Fruit fly (Drosophila melanogaster) whole organism, wandering third instar larva: ENCODE data around the gene CG17672.

Experiments used
- Abd-B ChIP-seq: fragments of >200 bp; optimal IDR thresholded peaks from 2 replicates; lab custom pipeline; 2017; ENCODE audit warnings: missing biosample characterization, missing genetic modification characterization
- CG32264 ChIP-seq: fragments of 200-800 bp; sonication (Bioruptor generic); optimal IDR thresholded peaks from 2 replicates; lab custom pipeline; 2016; ENCODE audit warnings: missing biosample characterization, missing genetic modification characterization
- CG9705 ChIP-seq: fragments of 200-800 bp; sonication (Bioruptor generic); optimal IDR thresholded peaks from 2 replicates; lab custom pipeline; 2018; ENCODE audit warnings: missing biosample characterization, mild to moderate bottlenecking, missing genetic modification characterization
- CrebA ChIP-seq: fragments of 200-800 bp; sonication (Bioruptor generic); optimal IDR thresholded peaks from 2 replicates; lab custom pipeline; 2016; ENCODE audit warnings: missing biosample characterization, mild to moderate bottlenecking, missing genetic modification characterization, borderline replicate concordance
- Dfd ChIP-seq: fragments of >200 bp; optimal IDR thresholded peaks from 2 replicates; lab custom pipeline; 2017; ENCODE audit warnings: missing biosample characterization, missing genetic modification characterization
- Dif ChIP-seq: fragments of 200-275, 200-300 bp; sonication (Bioruptor generic); optimal IDR thresholded peaks from 2 replicates; lab custom pipeline; 2018; ENCODE audit warnings: missing biosample characterization, missing genetic modification characterization; ENCODE audit not compliant: partially characterized antibody
- GATAd ChIP-seq: sonication (Bioruptor generic); optimal IDR thresholded peaks from 2 replicates; lab custom pipeline; 2016; ENCODE audit warnings: missing biosample characterization, missing genetic modification characterization
- HLH106 ChIP-seq: fragments of 200-800 bp; optimal IDR thresholded peaks from 3 replicates; lab custom pipeline; 2019; ENCODE audit warnings: missing biosample characterization, mild to moderate bottlenecking, missing genetic modification characterization, moderate library complexity
- Hnf4 ChIP-seq: fragments of 200-800 bp; sonication (Bioruptor generic); optimal IDR thresholded peaks from 2 replicates; lab custom pipeline; 2016; ENCODE audit warnings: missing biosample characterization, mild to moderate bottlenecking, missing genetic modification characterization
- Hr78 ChIP-seq: fragments of >200 bp; optimal IDR thresholded peaks from 2 replicates; lab custom pipeline; 2017; ENCODE audit warnings: missing biosample characterization, missing genetic modification characterization
- Hr83 ChIP-seq: fragments of 200-300 bp; sonication (Bioruptor generic); optimal IDR thresholded peaks from 2 replicates; lab custom pipeline; 2016; ENCODE audit warnings: missing biosample characterization, mild to moderate bottlenecking, missing genetic modification characterization, moderate library complexity; ENCODE audit not compliant: poor library complexity, severe bottlenecking
- Jra ChIP-seq: sonication (Bioruptor generic); optimal IDR thresholded peaks from 2 replicates; lab custom pipeline; 2016; ENCODE audit warnings: missing biosample characterization, missing genetic modification characterization
- Mio ChIP-seq: sonication (Bioruptor generic); optimal IDR thresholded peaks from 2 replicates; lab custom pipeline; 2016; ENCODE audit warnings: missing biosample characterization, missing genetic modification characterization
- Myc ChIP-seq: fragments of >200 bp; optimal IDR thresholded peaks from 2 replicates; lab custom pipeline; 2017
- N ChIP-seq: fragments of >200 bp; optimal IDR thresholded peaks from 2 replicates; lab custom pipeline; 2018; ENCODE audit warnings: missing biosample characterization, missing external identifiers, missing genetic modification characterization
- OdsH ChIP-seq: fragments of 200-800 bp; sonication (Bioruptor generic); optimal IDR thresholded peaks from 2 replicates; lab custom pipeline; 2016; ENCODE audit warnings: missing biosample characterization, mild to moderate bottlenecking, missing genetic modification characterization
- Rel ChIP-seq, 2 experiments: fragments of 200-800 bp; sonication (Bioruptor generic) in 1 of 2; optimal IDR thresholded peaks; 2 replicates in 1 of 2; 3 replicates in 1 of 2; lab custom pipeline; 2016 to 2019; ENCODE audit warnings: mild to moderate bottlenecking in 2 of 2, missing biosample characterization in 2 of 2, missing genetic modification characterization in 2 of 2, moderate library complexity in 1 of 2
- Sp1 ChIP-seq: fragments of 200-800 bp; sonication (Bioruptor generic); optimal IDR thresholded peaks from 3 replicates; lab custom pipeline; 2019; ENCODE audit warnings: missing biosample characterization, mild to moderate bottlenecking, missing genetic modification characterization, moderate library complexity
- Vsx2 ChIP-seq: fragments of 200-300, 225-300 bp; sonication (Bioruptor generic); optimal IDR thresholded peaks from 2 replicates; lab custom pipeline; 2018; ENCODE audit warnings: missing biosample characterization, missing genetic modification characterization; ENCODE audit not compliant: partially characterized antibody
- br ChIP-seq: fragments of 200-800 bp; sonication (Bioruptor generic); optimal IDR thresholded peaks from 2 replicates; lab custom pipeline; 2016; ENCODE audit warnings: missing biosample characterization, missing genetic modification characterization
- brk ChIP-seq: fragments of 200-800 bp; sonication (Bioruptor generic); optimal IDR thresholded peaks from 2 replicates; lab custom pipeline; 2016; ENCODE audit warnings: missing biosample characterization, mild to moderate bottlenecking, missing genetic modification characterization
- dl ChIP-seq, 2 experiments: fragments of 175-275, 200-275 bp in 1 of 2; fragments of 200-275 bp in 1 of 2; sonication (Bioruptor generic); optimal IDR thresholded peaks; lab custom pipeline; 2018; ENCODE audit warnings: mild to moderate bottlenecking in 2 of 2, missing biosample characterization in 2 of 2, missing genetic modification characterization in 2 of 2, moderate library complexity in 2 of 2; ENCODE audit not compliant: partially characterized antibody in 2 of 2, insufficient read depth in 1 of 2
- dmrt93B ChIP-seq: fragments of 200-800 bp; sonication (Bioruptor generic); optimal IDR thresholded peaks from 2 replicates; lab custom pipeline; 2018; ENCODE audit warnings: missing biosample characterization, mild to moderate bottlenecking, missing genetic modification characterization
- dsf ChIP-seq: sonication (Bioruptor generic); optimal IDR thresholded peaks from 2 replicates; lab custom pipeline; 2016; ENCODE audit warnings: missing biosample characterization, missing genetic modification characterization, borderline replicate concordance
- ey ChIP-seq: fragments of 200-800 bp; sonication (Bioruptor generic); optimal IDR thresholded peaks from 2 replicates; lab custom pipeline; 2016; ENCODE audit warnings: missing biosample characterization, missing genetic modification characterization
- foxo ChIP-seq, 2 experiments: fragments of 200-800 bp; sonication (Bioruptor generic); optimal IDR thresholded peaks; 2 replicates in 1 of 2; 3 replicates in 1 of 2; lab custom pipeline; 2016 to 2017; ENCODE audit warnings: missing biosample characterization in 2 of 2, missing genetic modification characterization in 2 of 2
- fru ChIP-seq: fragments of 200-800 bp; sonication (Bioruptor generic); optimal IDR thresholded peaks from 3 replicates; lab custom pipeline; 2016; ENCODE audit warnings: missing biosample characterization, mild to moderate bottlenecking, missing genetic modification characterization
- h ChIP-seq: fragments of 200-800 bp; sonication (Bioruptor generic); optimal IDR thresholded peaks from 3 replicates; lab custom pipeline; 2016; ENCODE audit warnings: missing biosample characterization, mild to moderate bottlenecking, missing genetic modification characterization
- jim ChIP-seq: fragments of 175-275, 200-325 bp; sonication (Bioruptor generic); optimal IDR thresholded peaks from 2 replicates; lab custom pipeline; 2016; ENCODE audit warnings: missing biosample characterization, mild to moderate bottlenecking, missing genetic modification characterization
- lola ChIP-seq: fragments of >200 bp; optimal IDR thresholded peaks from 2 replicates; lab custom pipeline; 2017; ENCODE audit warnings: missing biosample characterization, missing genetic modification characterization
- pan ChIP-seq: fragments of >200 bp; optimal IDR thresholded peaks from 2 replicates; lab custom pipeline; 2017
- psq ChIP-seq: fragments of 200-800 bp; sonication (Bioruptor generic); optimal IDR thresholded peaks from 3 replicates; lab custom pipeline; 2017; ENCODE audit warnings: missing biosample characterization, mild to moderate bottlenecking, missing genetic modification characterization, moderate library complexity
- rgr ChIP-seq: fragments of 200-800 bp; sonication (Bioruptor generic); optimal IDR thresholded peaks from 3 replicates; lab custom pipeline; 2016; ENCODE audit warnings: missing biosample characterization, mild to moderate bottlenecking, missing genetic modification characterization
- sage ChIP-seq: fragments of 200-800 bp; sonication (Bioruptor generic); optimal IDR thresholded peaks from 2 replicates; lab custom pipeline; 2016; ENCODE audit warnings: missing biosample characterization, mild to moderate bottlenecking, missing genetic modification characterization
- sv ChIP-seq: fragments of 200-800 bp; sonication (Bioruptor generic); optimal IDR thresholded peaks from 3 replicates; lab custom pipeline; 2016; ENCODE audit warnings: missing biosample characterization, missing genetic modification characterization
- tai ChIP-seq: sonication (Bioruptor generic); optimal IDR thresholded peaks from 2 replicates; lab custom pipeline; 2016; ENCODE audit warnings: missing biosample characterization, missing genetic modification characterization
- usp ChIP-seq: fragments of >200 bp; optimal IDR thresholded peaks from 2 replicates; lab custom pipeline; 2017; ENCODE audit warnings: missing biosample characterization, missing genetic modification characterization
- woc ChIP-seq: sonication (Bioruptor generic); optimal IDR thresholded peaks from 2 replicates; lab custom pipeline; 2016; ENCODE audit warnings: missing biosample characterization, mild to moderate bottlenecking, missing genetic modification characterization

Gene CG17672

DNA sequence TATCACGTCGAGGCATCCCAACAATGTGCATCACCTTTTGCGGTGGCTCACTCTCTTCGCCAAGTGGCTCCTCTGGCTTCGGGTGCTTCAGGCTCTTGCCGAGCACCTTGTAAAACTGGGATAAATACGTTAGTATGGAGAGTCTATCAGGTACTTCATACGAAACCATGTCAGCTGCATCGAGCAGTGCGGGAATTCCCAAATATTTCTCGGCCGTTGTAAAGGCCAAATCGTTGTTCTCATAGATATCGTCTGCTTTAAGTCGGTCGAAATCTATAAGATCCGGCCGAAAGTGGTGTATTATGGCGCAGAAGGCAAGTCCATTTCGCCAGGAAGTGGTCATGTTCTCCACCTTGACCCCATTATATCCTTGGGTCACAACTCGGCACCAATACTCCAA is 14.1 kb upstream of the CG17672 start:
- TF ChIP-seq Dfd (GFP tag; lab: Kevin White, UChicago) = no peak
- TF ChIP-seq Rel (GFP tag; optimal IDR thresholded peaks at IDR 0.05; lab: Kevin White, UChicago) = no peak
- TF ChIP-seq Rel (tag; optimal IDR thresholded peaks at IDR 0.05; lab: Kevin White, UChicago) = peak; percentile 90

dm6 chr3L:13015195-13015822 is 13.5 kb upstream of the CG17672 start, which contains the start of gene MICAL-like:
Gene MICAL-like, minus strand, starts transcription at chr3L:13015332.
- peak; percentile 75 for TF ChIP-seq Jra (GFP tag; lab: Kevin White, UChicago)
- TF ChIP-seq rgr = peak; percentile 56
- TF ChIP-seq pan (lab: Kevin White, UChicago) = no peak
- TF ChIP-seq Vsx2 (GFP tag; lab: Kevin White, UChicago) = no peak
- no peak for TF ChIP-seq br (GFP tag; lab: Kevin White, UChicago)
- no peak for TF ChIP-seq Dif (GFP tag; lab: Kevin White, UChicago)
- TF ChIP-seq jim (GFP tag; lab: Kevin White, UChicago) = no peak
- TF ChIP-seq Abd-B = no peak
- no peak for TF ChIP-seq foxo (GFP tag; optimal IDR thresholded peaks at IDR 0.05; lab: Kevin White, UChicago)
- TF ChIP-seq HLH106 = peak; percentile 27
- TF ChIP-seq dsf = no peak
- TF ChIP-seq ey (GFP tag; lab: Kevin White, UChicago) = peak; percentile 8
- TF ChIP-seq sage (GFP tag; lab: Kevin White, UChicago) = no peak
- no peak for TF ChIP-seq lola (GFP tag; lab: Kevin White, UChicago)
- TF ChIP-seq fru (GFP tag; lab: Kevin White, UChicago) = no peak
- no peak for TF ChIP-seq Dfd (GFP tag; lab: Kevin White, UChicago)
- TF ChIP-seq psq = peak; percentile 33
- no peak for TF ChIP-seq Hr78 (GFP tag; lab: Kevin White, UChicago)
- no peak for TF ChIP-seq dl (GFP tag; optimal IDR thresholded peaks at IDR 0.05; lab: Kevin White, UChicago; ENCODE audit: insufficient read depth in 1 of 2, partially characterized antibody in 2 of 2)
- TF ChIP-seq N (GFP tag; lab: Kevin White, UChicago) = no peak
- TF ChIP-seq Sp1 (GFP tag; lab: Kevin White, UChicago) = no peak
- no peak for TF ChIP-seq sv (GFP tag; lab: Kevin White, UChicago)
- TF ChIP-seq Mio (GFP tag; lab: Kevin White, UChicago) = no peak
- no peak for TF ChIP-seq CG32264 (GFP tag; lab: Kevin White, UChicago)
- no peak for TF ChIP-seq usp (GFP tag; lab: Kevin White, UChicago)
- TF ChIP-seq brk (GFP tag; lab: Kevin White, UChicago) = peak; percentile 59
- TF ChIP-seq CG9705 (GFP tag; lab: Kevin White, UChicago) = no peak
- TF ChIP-seq dmrt93B (GFP tag; lab: Kevin White, UChicago) = no peak
- peak; percentile 61 for TF ChIP-seq Hnf4 (GFP tag; lab: Kevin White, UChicago)
- no peak for TF ChIP-seq CrebA
- TF ChIP-seq GATAd (GFP tag; lab: Kevin White, UChicago) = peak; percentile 8
- peak; percentile 35 for TF ChIP-seq Hr83 (GFP tag; lab: Kevin White, UChicago)
- no peak for TF ChIP-seq h (GFP tag; lab: Kevin White, UChicago)
- no peak for TF ChIP-seq Myc (lab: Kevin White, UChicago)
- TF ChIP-seq Rel (GFP tag; optimal IDR thresholded peaks at IDR 0.05; lab: Kevin White, UChicago) = no peak
- TF ChIP-seq Rel (tag; optimal IDR thresholded peaks at IDR 0.05; lab: Kevin White, UChicago) = no peak
- TF ChIP-seq tai (GFP tag; lab: Kevin White, UChicago) = peak; percentile 74
- no peak for TF ChIP-seq OdsH
- TF ChIP-seq woc = peak; percentile 19
- TF ChIP-seq, all 38 proteins: peak for 11
